Fruit fly (Drosophila melanogaster): ENCODE data around the gene CG7194.

Gene CG7194

DNA sequence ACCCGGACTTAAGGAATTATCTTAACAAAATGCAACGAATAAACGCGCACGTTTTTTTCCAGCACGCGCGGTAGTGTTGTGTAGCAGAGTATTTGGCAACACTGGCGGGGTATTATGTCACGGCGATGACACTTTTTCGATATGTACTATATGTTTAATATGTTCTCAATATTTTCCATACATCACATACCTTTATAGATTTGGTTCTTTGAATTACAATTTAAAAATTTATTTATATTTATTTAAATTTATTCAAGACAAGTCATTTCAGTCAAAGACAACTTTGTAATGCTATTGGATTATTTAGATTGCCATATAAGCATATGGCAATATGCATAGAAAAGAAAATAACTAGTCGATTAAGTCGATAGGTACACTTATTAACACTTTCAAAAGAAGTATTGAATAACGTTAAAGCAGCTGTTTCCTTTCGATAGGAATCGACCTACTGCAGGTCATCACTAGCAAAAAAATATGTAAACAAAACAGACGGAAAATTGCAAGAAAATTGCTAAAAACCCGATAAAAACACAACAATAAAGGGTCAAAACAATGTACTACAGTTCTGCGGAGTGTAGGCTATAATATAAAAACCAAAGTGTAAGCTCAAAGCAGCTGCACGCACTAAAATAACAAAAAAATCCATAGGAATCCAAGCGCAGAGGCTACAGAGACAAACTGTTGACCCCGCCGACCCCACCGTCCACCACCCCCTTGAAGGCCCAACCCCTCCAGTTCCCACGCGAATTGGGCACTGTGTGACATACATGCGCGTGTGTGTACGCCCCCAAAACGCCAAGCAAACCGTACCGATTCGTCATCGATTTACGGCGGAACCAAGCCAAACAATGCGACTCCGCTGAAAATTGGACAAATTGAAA, 42.5 kb upstream of the CG7194 start, which contains the start of the genes CG7182 and GAPcenA:
Gene CG7182 (minus strand): TSS at position 283 of the 881 bp plus-strand sequence.
Gene GAPcenA (plus strand): TSS at position 462 of the 881 bp plus-strand sequence.
- no peak for TF ChIP-seq CG10565 (GFP tag; optimal IDR thresholded peaks at IDR 0.05)
- no peak for TF ChIP-seq CG7745 (tag; optimal IDR thresholded peaks at IDR 0.05)
- peak; percentile 59 for TF ChIP-seq Blimp-1 (GFP tag; optimal IDR thresholded peaks at IDR 0.05)
- peak; percentile 19 for TF ChIP-seq CG13624 (GFP tag; optimal IDR thresholded peaks at IDR 0.05)
- TF ChIP-seq en (GFP tag; optimal IDR thresholded peaks at IDR 0.05) = no peak
- no peak for TF ChIP-seq dati (GFP tag; IDR thresholded peaks at IDR 0.05)
- peak; percentile 83 for TF ChIP-seq lab (GFP tag; optimal IDR thresholded peaks at IDR 0.05)
- TF ChIP-seq CG7928 (GFP tag; optimal IDR thresholded peaks at IDR 0.05) = no peak
- peak; percentile 10 for TF ChIP-seq CG11398 (GFP tag; optimal IDR thresholded peaks at IDR 0.05)
- peak; percentile 79 for TF ChIP-seq CG13424 (tag; optimal IDR thresholded peaks at IDR 0.05)
- peak; percentile 39 for TF ChIP-seq Ets97D (GFP tag; optimal IDR thresholded peaks at IDR 0.05)
- TF ChIP-seq ems (GFP tag; optimal IDR thresholded peaks at IDR 0.05) = peak; percentile 29
- peak; percentile 15 for TF ChIP-seq luna (GFP tag; optimal IDR thresholded peaks at IDR 0.05)
- peak; percentile 32; the same call in 1 of the 3 replicates for TF ChIP-seq CG14860 (GFP tag; IDR thresholded peaks at IDR 0.05; ENCODE audit: partially characterized antibody)
- peak; percentile 46; the same call in 1 of the 3 replicates for TF ChIP-seq Dbx (GFP tag; IDR thresholded peaks at IDR 0.05)
- peak; percentile 10 for TF ChIP-seq CG12744 (GFP tag; optimal IDR thresholded peaks at IDR 0.05)
- no peak for TF ChIP-seq sc (optimal IDR thresholded peaks at IDR 0.05)
- TF ChIP-seq sc (GFP tag; optimal IDR thresholded peaks at IDR 0.05) = peak; percentile 56
- TF ChIP-seq dpn (GFP tag; optimal IDR thresholded peaks at IDR 0.05) = peak; percentile 24 to 63
- TF ChIP-seq Med (GFP tag) = peak; percentile 75
- no peak for TF ChIP-seq Opbp (GFP tag; IDR thresholded peaks at IDR 0.05; ENCODE audit: partially characterized antibody)
- no peak for TF ChIP-seq z (GFP tag; IDR thresholded peaks at IDR 0.05)
- peak; percentile 16 for TF ChIP-seq CG3407 (GFP tag; optimal IDR thresholded peaks at IDR 0.05)
- no peak for TF ChIP-seq Nf-YA (GFP tag; IDR thresholded peaks at IDR 0.05)
- TF ChIP-seq CG5245 (GFP tag; optimal IDR thresholded peaks at IDR 0.05) = peak; percentile 34
- peak; percentile 25 for TF ChIP-seq maf-S (GFP tag; optimal IDR thresholded peaks at IDR 0.05)
- peak; percentile 73 for TF ChIP-seq CG1233 (GFP tag; optimal IDR thresholded peaks at IDR 0.05)
- TF ChIP-seq CG13894 (tag; optimal IDR thresholded peaks at IDR 0.05) = peak; percentile 71
- peak; percentile 20 for TF ChIP-seq trh (GFP tag; optimal IDR thresholded peaks at IDR 0.05)
- peak; percentile 26; the same call in 1 of the 2 replicates for TF ChIP-seq CG6272 (GFP tag; IDR thresholded peaks at IDR 0.05)
- TF ChIP-seq CG9727 (GFP tag; optimal IDR thresholded peaks at IDR 0.05) = peak; percentile 67
- TF ChIP-seq CG12219 (GFP tag; optimal IDR thresholded peaks at IDR 0.05) = no peak
- TF ChIP-seq sqz (GFP tag; optimal IDR thresholded peaks at IDR 0.05) = peak; percentile 76
- no peak for TF ChIP-seq CG4730 (GFP tag; IDR thresholded peaks at IDR 0.05)
- no peak for TF ChIP-seq CG18011 (GFP tag; optimal IDR thresholded peaks at IDR 0.05)
- no peak for TF ChIP-seq fd64A (GFP tag; optimal IDR thresholded peaks at IDR 0.05)
- peak; percentile 22 for TF ChIP-seq Myb (GFP tag; optimal IDR thresholded peaks at IDR 0.05)
- TF ChIP-seq Hsf (GFP tag; optimal IDR thresholded peaks at IDR 0.05) = peak; percentile 36
- TF ChIP-seq CG15696 (tag; optimal IDR thresholded peaks at IDR 0.05) = peak; percentile 69
- no peak for TF ChIP-seq NC2α (GFP tag; optimal IDR thresholded peaks at IDR 0.05)
- TF ChIP-seq CG1792 (GFP tag; optimal IDR thresholded peaks at IDR 0.05) = no peak
- TF ChIP-seq tio (GFP tag; optimal IDR thresholded peaks at IDR 0.05) = no peak
- TF ChIP-seq run (tag; optimal IDR thresholded peaks at IDR 0.05) = no peak
- TF ChIP-seq ind (GFP tag; optimal IDR thresholded peaks at IDR 0.05) = peak; percentile 71
- TF ChIP-seq CG2129 (GFP tag; IDR thresholded peaks at IDR 0.05; ENCODE audit: partially characterized antibody) = 0 out of 2 replicates have a peak, but pooled peaks have one; percentile 31
- TF ChIP-seq Hr3 (GFP tag; optimal IDR thresholded peaks at IDR 0.05) = peak; percentile 82
- no peak for TF ChIP-seq zen2 (GFP tag; IDR thresholded peaks at IDR 0.05; ENCODE audit: partially characterized antibody)
- TF ChIP-seq CG14710 (tag; optimal IDR thresholded peaks at IDR 0.05) = peak; percentile 90
- TF ChIP-seq CG17328 (GFP tag; IDR thresholded peaks at IDR 0.05) = no peak

Data from whole organism, embryonic.